Fruit fly (Drosophila melanogaster) whole organism, adult: ENCODE results near the gene Nepl13.

Experiments
- CG11617 ChIP-seq: fragments of 200-800 bp; sonication (Bioruptor generic); optimal IDR thresholded peaks from 2 replicates; lab custom pipeline; 2017; ENCODE audit warnings: mild to moderate bottlenecking, missing biosample characterization, missing genetic modification reagents, missing genetic modification characterization
- CG12768 ChIP-seq: fragments of 200-800 bp; sonication (Bioruptor generic); optimal IDR thresholded peaks from 2 replicates; lab custom pipeline; 2017; ENCODE audit warnings: missing biosample characterization, missing genetic modification characterization, mild to moderate bottlenecking, moderate library complexity, missing genetic modification reagents
- CG14711 ChIP-seq: fragments of 200-800 bp; sonication (Bioruptor generic); optimal IDR thresholded peaks from 2 replicates; lab custom pipeline; 2018; ENCODE audit warnings: missing biosample characterization, mild to moderate bottlenecking, missing genetic modification characterization, moderate library complexity
- CG1620 ChIP-seq: fragments of 200-800 bp; sonication (Bioruptor generic); optimal IDR thresholded peaks from 2 replicates; lab custom pipeline; 2016; ENCODE audit warnings: missing biosample characterization, missing genetic modification characterization
- CG33017 ChIP-seq: fragments of 200-800 bp; sonication (Bioruptor generic); optimal IDR thresholded peaks from 2 replicates; lab custom pipeline; 2018; ENCODE audit warnings: missing biosample characterization, mild to moderate bottlenecking, missing genetic modification characterization, moderate library complexity
- CG5204 ChIP-seq: fragments of 200-800 bp; sonication (Bioruptor generic); optimal IDR thresholded peaks from 2 replicates; lab custom pipeline; 2016; ENCODE audit warnings: missing biosample characterization, missing genetic modification characterization
- CG7045 ChIP-seq: fragments of 200-800 bp; sonication (Bioruptor generic); optimal IDR thresholded peaks from 2 replicates; lab custom pipeline; 2017; ENCODE audit warnings: missing biosample characterization, mild to moderate bottlenecking, missing genetic modification characterization
- CG7101 ChIP-seq: fragments of 200-800 bp; sonication (Bioruptor generic); optimal IDR thresholded peaks from 2 replicates; lab custom pipeline; 2018; ENCODE audit warnings: missing biosample characterization, mild to moderate bottlenecking, missing genetic modification characterization, moderate library complexity
- Clk ChIP-seq: fragments of 200-800 bp; sonication (Bioruptor generic); optimal IDR thresholded peaks from 2 replicates; lab custom pipeline; 2017; ENCODE audit warnings: missing biosample characterization, missing genetic modification characterization
- Crg-1 ChIP-seq: fragments of 200-800 bp; sonication (Bioruptor generic); optimal IDR thresholded peaks from 2 replicates; lab custom pipeline; 2016; ENCODE audit warnings: missing biosample characterization, missing genetic modification characterization
- Hr96 ChIP-seq: fragments of 200-800 bp; sonication (Bioruptor generic); optimal IDR thresholded peaks from 2 replicates; lab custom pipeline; 2016; ENCODE audit warnings: missing biosample characterization, missing genetic modification characterization
- Mnt ChIP-seq: fragments of 200-800 bp; sonication (Bioruptor generic); optimal IDR thresholded peaks from 2 replicates; lab custom pipeline; 2016; ENCODE audit warnings: missing biosample characterization, mild to moderate bottlenecking, missing genetic modification characterization
- bab1 ChIP-seq: fragments of 200-800 bp; sonication (Bioruptor generic); optimal IDR thresholded peaks from 3 replicates; lab custom pipeline; 2019; ENCODE audit warnings: missing biosample characterization, mild to moderate bottlenecking, missing genetic modification characterization, moderate library complexity
- cic ChIP-seq: fragments of 200-800 bp; sonication (Bioruptor generic); optimal IDR thresholded peaks from 2 replicates; lab custom pipeline; 2017; ENCODE audit warnings: missing biosample characterization, mild to moderate bottlenecking, missing genetic modification characterization, moderate library complexity
- cnc ChIP-seq, 2 experiments: fragments of >200 bp; optimal IDR thresholded peaks; 2 replicates each; lab custom pipeline; 2017
- kay ChIP-seq: fragments of 200-800 bp; sonication (Bioruptor generic); peaks from one replicate; lab custom pipeline; 2016; ENCODE audit warnings: missing biosample characterization, missing genetic modification characterization, borderline replicate concordance
- ovo ChIP-seq: fragments of 200-800 bp; sonication (Bioruptor generic); optimal IDR thresholded peaks from 2 replicates; lab custom pipeline; 2016; ENCODE audit warnings: missing biosample characterization, missing genetic modification characterization
- pad ChIP-seq: fragments of 200-800 bp; sonication (Bioruptor generic); optimal IDR thresholded peaks from 3 replicates; lab custom pipeline; 2017; ENCODE audit warnings: missing biosample characterization, missing genetic modification characterization, mild to moderate bottlenecking, moderate library complexity, missing genetic modification reagents
- tj ChIP-seq: fragments of 200-800 bp; sonication (Bioruptor generic); optimal IDR thresholded peaks from 3 replicates; lab custom pipeline; 2017; ENCODE audit warnings: missing biosample characterization, mild to moderate bottlenecking, missing genetic modification characterization, moderate library complexity
- toe ChIP-seq: fragments of 200-800 bp; sonication (Bioruptor generic); optimal IDR thresholded peaks from 2 replicates; lab custom pipeline; 2016; ENCODE audit warnings: missing biosample characterization, missing genetic modification characterization

Nepl13 gene

DNA sequence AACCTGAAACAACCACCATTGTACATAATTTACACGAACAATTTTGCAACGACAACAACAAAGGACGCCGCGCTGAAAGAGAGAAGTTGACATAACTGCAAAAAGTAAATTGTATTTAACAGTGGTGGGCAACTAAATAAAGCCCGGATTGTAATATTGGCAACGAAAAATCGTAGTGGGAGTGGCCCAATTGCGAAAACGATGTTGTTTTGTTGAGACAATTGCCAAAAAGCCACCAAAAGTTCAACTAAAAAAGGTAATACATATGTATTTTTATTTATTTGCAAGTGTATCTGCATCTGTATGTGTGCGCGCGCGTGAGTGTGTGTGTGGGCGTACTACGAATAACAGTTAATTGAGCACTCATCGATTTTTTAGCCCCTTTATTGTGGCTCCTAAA lies 9.8 kb downstream of the Nepl13 start:
- TF ChIP-seq CG14711: no peak
- no peak for TF ChIP-seq cnc (optimal IDR thresholded peaks at IDR 0.05; lab: Kevin White, UChicago)
- no peak for TF ChIP-seq CG33017
- TF ChIP-seq CG11617 (GFP tag; lab: Kevin White, UChicago): no peak

dm6 chr3R:22750534-22750947 lies 10.3 kb downstream of the Nepl13 start, which contains the start of the genes rumi, CG7029 and Usp12-46:
rumi (minus strand) TSS chr3R:22750597.
CG7029 (plus strand) TSS chr3R:22750901.
Usp12-46 (plus strand) TSS chr3R:22750901.
- TF ChIP-seq CG7045 (GFP tag; lab: Kevin White, UChicago) (peak; percentile 80), CG7101 (tag; lab: Kevin White, UChicago) (peak; percentile 85), tj (peak; percentile 89), CG5204 (GFP tag; lab: Kevin White, UChicago) (no peak), cnc (optimal IDR thresholded peaks at IDR 0.05; lab: Kevin White, UChicago) (no peak), cic (peak; percentile 44), CG11617 (GFP tag; lab: Kevin White, UChicago) (peak; percentile 83), pad (GFP tag; lab: Kevin White, UChicago) (peak; percentile 59), CG12768 (GFP tag; lab: Kevin White, UChicago) (peak; percentile 82), CG1620 (GFP tag; lab: Kevin White, UChicago) (peak; percentile 89), CG14711 (peak; percentile 98), kay (GFP tag; lab: Kevin White, UChicago) (no peak), bab1 (peak; percentile 90), Mnt (GFP tag; lab: Kevin White, UChicago) (peak; percentile 76), CG33017 (peak; percentile 83), Clk (GFP tag; lab: Kevin White, UChicago) (peak; percentile 78), toe (no peak), ovo (GFP tag; lab: Kevin White, UChicago) (peak; percentile 79), Hr96 (GFP tag; lab: Kevin White, UChicago) (peak; percentile 92), Crg-1 (GFP tag; lab: Kevin White, UChicago) (peak; percentile 69)

DNA sequence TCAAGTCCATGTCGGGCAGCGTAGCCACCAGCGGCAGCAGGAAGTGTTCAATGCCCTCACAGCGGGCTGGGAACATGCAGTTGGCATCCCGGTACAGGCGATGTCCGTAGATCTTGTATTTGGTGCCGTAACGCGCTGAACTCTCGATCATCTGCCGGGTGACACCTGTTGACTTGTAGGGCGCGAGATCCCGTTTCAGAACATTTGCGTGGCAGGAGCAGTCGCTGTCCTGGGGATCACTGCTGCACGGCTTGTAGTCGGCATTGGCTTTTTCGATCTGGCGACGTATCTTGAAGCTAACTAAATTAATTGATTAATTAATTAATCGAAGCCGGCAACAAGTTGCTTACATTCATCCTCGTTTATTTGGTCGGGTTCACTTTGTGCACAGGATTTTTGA lies 10.8 kb downstream of the Nepl13 start:
- TF ChIP-seq CG1620 (GFP tag; lab: Kevin White, UChicago): no peak
- no peak for TF ChIP-seq CG7045 (GFP tag; lab: Kevin White, UChicago)
- no peak for TF ChIP-seq CG5204 (GFP tag; lab: Kevin White, UChicago)
- no peak for TF ChIP-seq Hr96 (GFP tag; lab: Kevin White, UChicago)
- TF ChIP-seq CG12768 (GFP tag; lab: Kevin White, UChicago): no peak
- no peak for TF ChIP-seq CG11617 (GFP tag; lab: Kevin White, UChicago)
- TF ChIP-seq CG14711: no peak
- TF ChIP-seq kay (GFP tag; lab: Kevin White, UChicago): no peak
- no peak for TF ChIP-seq cnc (optimal IDR thresholded peaks at IDR 0.05; lab: Kevin White, UChicago)

dm6 chr3R:22748956-22749355 lies 11.9 kb downstream of the Nepl13 start, which contains the start of gene CG31139:
CG31139 (minus strand) TSS chr3R:22749056.
- no peak for TF ChIP-seq bab1

DNA sequence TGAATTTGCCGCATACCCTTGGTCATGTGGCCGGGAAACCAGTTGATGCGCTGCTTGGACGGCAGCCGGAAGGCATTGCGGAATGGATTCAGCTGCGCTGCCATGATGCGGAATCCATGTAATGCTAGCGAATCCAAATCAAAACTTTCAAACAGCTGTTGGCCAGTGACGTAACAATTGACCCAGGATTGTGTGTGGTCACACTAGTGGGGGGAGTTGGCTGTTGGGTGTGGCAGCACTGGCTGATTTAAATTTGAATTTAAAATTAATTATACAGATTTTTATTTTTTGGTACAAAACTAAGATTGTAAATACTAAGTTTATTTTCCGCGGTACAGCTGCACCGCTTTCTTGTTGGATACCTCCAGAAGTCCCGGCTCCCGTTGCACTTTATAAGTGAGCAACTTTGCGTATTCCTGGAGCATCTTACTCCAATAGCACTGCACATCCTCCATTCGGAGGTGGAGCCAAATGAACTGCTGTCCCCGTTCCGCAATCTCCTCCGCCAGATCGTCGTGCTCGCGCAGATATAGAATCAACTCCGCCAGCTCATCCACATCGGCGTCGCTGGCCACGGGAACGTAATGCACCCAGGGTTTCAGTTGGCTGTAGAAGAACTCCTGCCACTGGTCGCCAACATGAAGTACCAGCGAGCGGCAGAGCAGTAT lies 13.3 kb downstream of the Nepl13 start, which contains the start of gene CG17141:
Gene CG17141 (minus strand): TSS at position 177 of the 668 bp plus-strand sequence.
- peak; percentile 84 for TF ChIP-seq bab1
- TF ChIP-seq ovo (GFP tag; lab: Kevin White, UChicago): no peak

DNA sequence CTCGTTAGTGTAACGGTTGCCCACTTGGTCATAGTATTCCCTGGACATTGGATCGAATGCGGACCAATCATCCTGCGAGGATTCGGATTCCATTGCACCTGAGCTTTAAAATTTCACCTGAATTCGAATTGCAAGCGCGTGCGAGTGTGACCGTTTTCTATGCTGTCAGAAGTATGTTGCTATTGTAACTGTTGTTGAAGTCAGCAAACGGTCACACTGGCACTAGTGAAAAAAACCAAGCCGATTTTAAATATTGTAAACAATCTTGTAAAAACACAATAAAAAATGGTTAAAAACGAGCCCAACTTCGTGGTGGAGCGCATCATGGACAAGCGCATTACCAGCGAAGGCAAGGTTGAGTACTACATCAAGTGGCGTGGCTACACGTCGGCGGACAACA lies 15.4 kb downstream of the Nepl13 start, which contains the start of the genes vret and HP1c:
Gene vret (minus strand): TSS at position 150 of the 400 bp plus-strand sequence.
Gene HP1c (plus strand): TSS at position 189 of the 400 bp plus-strand sequence.
- TF ChIP-seq CG7101 (tag; lab: Kevin White, UChicago) (no peak), bab1 (peak; percentile 17), pad (GFP tag; lab: Kevin White, UChicago) (no peak), cic (no peak), CG11617 (GFP tag; lab: Kevin White, UChicago) (no peak), CG1620 (GFP tag; lab: Kevin White, UChicago) (no peak), kay (GFP tag; lab: Kevin White, UChicago) (no peak), CG33017 (no peak)

DNA sequence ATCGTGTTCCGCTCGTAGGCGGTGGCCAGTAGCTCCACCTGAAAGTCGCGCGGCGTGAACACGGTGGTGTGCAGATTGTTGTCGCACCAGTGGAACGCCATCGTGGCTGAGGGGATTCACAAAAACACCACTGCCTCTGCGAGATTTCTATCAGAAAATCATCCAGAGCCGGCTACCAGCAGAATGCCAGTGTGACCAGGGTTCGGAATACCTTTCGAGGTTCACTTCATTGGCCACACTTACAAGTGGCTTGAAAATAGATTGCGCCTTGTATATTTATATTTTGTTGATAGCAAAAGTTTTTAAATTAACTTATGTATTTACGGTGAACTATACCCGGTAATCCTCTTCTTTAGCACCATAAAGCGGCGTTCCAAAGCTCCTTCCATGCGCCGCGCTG lies 19.9 kb downstream of the Nepl13 start, which contains the start of the genes Dcr-1 and CG6985:
Gene Dcr-1 (minus strand): TSS at position 162 of the 400 bp plus-strand sequence.
Gene CG6985 (plus strand): TSS at position 221 of the 400 bp plus-strand sequence.
- TF ChIP-seq CG12768 (GFP tag; lab: Kevin White, UChicago): no peak
- no peak for TF ChIP-seq CG14711
- no peak for TF ChIP-seq CG11617 (GFP tag; lab: Kevin White, UChicago)
- TF ChIP-seq Hr96 (GFP tag; lab: Kevin White, UChicago): no peak
- no peak for TF ChIP-seq Crg-1 (GFP tag; lab: Kevin White, UChicago)
- no peak for TF ChIP-seq Clk (GFP tag; lab: Kevin White, UChicago)
- no peak for TF ChIP-seq Mnt (GFP tag; lab: Kevin White, UChicago)
- TF ChIP-seq kay (GFP tag; lab: Kevin White, UChicago): no peak
- TF ChIP-seq cic: no peak
